Worm (Caenorhabditis elegans): Measurements from ENCODE around the gene srv-14.
A peak's percentile ranks its signal among the peaks of the same experiment; 100 is the strongest.
"Not testable (repeated sequence)": the region's sequence is repeated elsewhere in the genome, so short reads cannot be mapped to it uniquely, and the experiment has no call there.

srv-14 gene

DNA sequence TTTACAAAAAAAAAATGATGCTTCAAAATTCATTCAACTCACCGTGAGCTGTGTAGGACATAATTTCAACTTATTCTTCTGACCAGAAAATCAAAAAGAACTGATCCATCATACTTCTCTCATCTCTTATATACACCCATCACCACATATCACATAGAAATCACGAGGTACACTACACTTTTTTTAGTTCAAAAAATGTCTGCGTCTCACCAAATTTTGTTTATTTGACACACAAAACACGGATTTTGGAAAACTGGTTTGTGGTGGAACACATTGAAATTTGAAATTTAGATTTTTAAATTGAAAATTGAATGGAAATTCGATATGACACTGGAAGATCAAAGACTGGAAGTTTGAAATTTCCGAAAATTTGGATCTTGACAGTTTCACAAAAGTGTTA, 7.1 kb upstream of the srv-14 start, which contains the start of gene Y105C5B.5:
TSS of gene Y105C5B.5 (minus strand) at position 103 of the 400 bp plus-strand sequence.
- TF ChIP-seq K09A11.1 (tag; optimal IDR thresholded peaks at IDR 0.05; ENCODE audit: insufficient read depth): no peak
- TF ChIP-seq nfya-1 (tag; optimal IDR thresholded peaks at IDR 0.05): no peak
- no peak for TF ChIP-seq unc-3 (GFP tag; conservative IDR thresholded peaks at IDR 0.05)
- no peak for TF ChIP-seq unc-3 (tag; optimal IDR thresholded peaks at IDR 0.05)
- no peak for TF ChIP-seq madf-2 (tag; optimal IDR thresholded peaks at IDR 0.05)
- TF ChIP-seq ahr-1 (tag; optimal IDR thresholded peaks at IDR 0.05): no peak
- no peak for TF ChIP-seq T23F11.4 (GFP tag; optimal IDR thresholded peaks at IDR 0.05)
- no peak for TF ChIP-seq tbx-7 (tag; optimal IDR thresholded peaks at IDR 0.05)
- no peak for TF ChIP-seq dve-1 (tag; optimal IDR thresholded peaks at IDR 0.05)
- TF ChIP-seq ceh-2 (tag; optimal IDR thresholded peaks at IDR 0.05): no peak
- no peak for TF ChIP-seq rnt-1 (tag; optimal IDR thresholded peaks at IDR 0.05)

DNA sequence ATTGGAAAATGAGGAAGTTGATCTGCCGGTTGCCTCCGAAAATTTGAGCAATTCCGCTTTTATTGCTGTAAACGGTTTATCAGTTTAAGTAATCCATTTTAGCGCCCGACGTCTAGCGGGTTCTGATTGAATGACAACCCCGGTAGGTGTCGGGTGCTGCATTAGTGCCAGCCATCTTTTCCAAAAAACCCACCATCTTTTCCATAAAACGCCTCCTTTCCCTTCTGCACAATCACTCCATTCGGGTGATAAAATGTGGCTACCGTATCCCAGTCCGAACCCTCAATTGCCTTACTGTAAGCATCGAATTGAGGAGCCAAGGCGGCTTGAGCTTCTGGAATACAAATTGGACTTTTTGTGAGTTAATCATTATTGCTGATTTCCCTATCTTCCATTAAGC, 6.1 kb upstream of the srv-14 start:
- TF ChIP-seq elt-4 (tag; optimal IDR thresholded peaks at IDR 0.05) (no peak), ahr-1 (tag; optimal IDR thresholded peaks at IDR 0.05) (no peak), pha-4 (tag; optimal IDR thresholded peaks at IDR 0.05) (no peak), hlh-6 (tag; optimal IDR thresholded peaks at IDR 0.05) (no peak), dve-1 (tag; optimal IDR thresholded peaks at IDR 0.05) (no peak), gmeb-2 (tag; optimal IDR thresholded peaks at IDR 0.05) (no peak), nfya-1 (tag; optimal IDR thresholded peaks at IDR 0.05) (no peak), ceh-9 (tag; optimal IDR thresholded peaks at IDR 0.05) (no peak), nhr-232 (tag; optimal IDR thresholded peaks at IDR 0.05) (no peak), ref-2 (tag; optimal IDR thresholded peaks at IDR 0.05) (no peak), C38D4.7 (GFP tag; optimal IDR thresholded peaks at IDR 0.05) (no peak), C08G9.2 (tag; optimal IDR thresholded peaks at IDR 0.05) (no peak), ceh-14 (tag; optimal IDR thresholded peaks at IDR 0.05) (no peak), ceh-19 (GFP tag; optimal IDR thresholded peaks at IDR 0.05) (no peak), K09A11.1 (tag; optimal IDR thresholded peaks at IDR 0.05; ENCODE audit: insufficient read depth) (no peak), sox-2 (GFP tag; IDR thresholded peaks at IDR 0.05) (no peak), lin-11 (tag; optimal IDR thresholded peaks at IDR 0.05) (no peak), hlh-13 (GFP tag; optimal IDR thresholded peaks at IDR 0.05) (no peak), pat-9 (tag; optimal IDR thresholded peaks at IDR 0.05) (no peak)

DNA sequence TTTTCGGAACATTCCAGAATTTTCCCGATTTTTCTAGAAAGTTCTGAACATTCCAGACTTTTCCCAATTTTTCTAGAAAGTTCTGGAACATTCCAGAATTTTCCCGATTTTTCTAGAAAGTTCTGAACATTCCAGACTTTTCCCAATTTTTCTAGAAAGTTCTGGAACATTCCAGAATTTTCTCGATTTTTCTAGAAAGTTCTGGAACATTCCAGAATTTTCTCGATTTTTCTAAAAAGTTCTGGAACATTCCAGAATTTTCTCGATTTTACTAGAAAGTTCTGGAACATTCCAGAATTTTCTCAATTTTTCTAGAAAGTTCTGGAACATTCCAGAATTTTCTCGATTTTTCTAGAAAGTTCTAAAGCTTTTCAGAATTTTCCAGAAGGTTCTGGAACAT, 1.8 kb upstream of the srv-14 start:
- peak; percentile 59; the same call in 1 of the 2 replicates for TF ChIP-seq unc-3 (GFP tag; conservative IDR thresholded peaks at IDR 0.05)
- not testable (repeated sequence) for TF ChIP-seq unc-3 (tag; optimal IDR thresholded peaks at IDR 0.05)

DNA sequence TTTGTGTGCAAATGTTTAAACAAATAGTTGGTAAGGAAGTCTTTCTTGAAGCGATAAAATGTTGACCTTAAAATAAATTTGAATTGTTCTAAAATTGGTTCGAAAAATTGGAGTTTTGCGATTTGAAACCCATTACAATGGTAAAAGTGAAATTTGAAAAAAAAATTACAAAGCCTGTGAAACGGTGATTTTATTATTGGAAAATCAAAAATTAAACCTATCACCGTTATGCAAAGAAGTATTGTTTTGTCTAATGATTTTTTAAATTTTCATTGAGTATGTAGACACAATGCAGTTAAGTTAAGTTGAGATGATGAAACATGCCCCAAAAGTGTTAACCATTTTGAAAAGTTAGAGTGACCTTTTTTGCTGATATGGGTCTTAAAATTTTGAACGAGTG, 786 bp upstream of the srv-14 start:
- no peak for TF ChIP-seq pag-3 (tag; optimal IDR thresholded peaks at IDR 0.05; ENCODE audit: borderline replicate concordance)

DNA sequence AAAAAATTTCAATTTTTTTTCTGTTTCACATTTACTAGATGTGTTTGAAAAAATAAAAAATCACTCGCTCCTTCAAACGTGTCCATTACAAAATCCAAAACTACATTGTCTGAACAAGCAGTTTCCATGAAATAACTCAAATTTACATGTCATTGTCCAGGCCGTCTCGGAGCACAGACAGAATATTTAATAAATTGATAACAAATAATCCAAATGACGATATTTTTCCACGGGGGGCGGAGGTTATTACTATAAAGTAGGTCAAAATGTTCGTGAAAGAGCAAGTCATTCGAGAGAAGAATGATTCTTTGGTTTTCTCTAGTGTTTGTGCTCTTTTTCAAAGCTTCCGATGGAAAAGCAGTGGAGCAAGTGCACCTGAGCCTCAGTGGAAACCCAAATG, 10.1 kb downstream of the srv-14 start, which contains the start of gene Y105C5B.3:
TSS of gene Y105C5B.3 (plus strand) at position 301 of the 400 bp plus-strand sequence.
- no peak for TF ChIP-seq syd-9 (tag; optimal IDR thresholded peaks at IDR 0.05)
- TF ChIP-seq ceh-31 (tag; optimal IDR thresholded peaks at IDR 0.05): no peak
- TF ChIP-seq pros-1 (tag; optimal IDR thresholded peaks at IDR 0.05): no peak
- no peak for TF ChIP-seq unc-42 (tag; optimal IDR thresholded peaks at IDR 0.05)
- no peak for TF ChIP-seq ceh-6 (GFP tag; optimal IDR thresholded peaks at IDR 0.05)
- no peak for TF ChIP-seq ets-4 (tag; optimal IDR thresholded peaks at IDR 0.05)
- no peak for TF ChIP-seq fax-1 (tag; optimal IDR thresholded peaks at IDR 0.05)
- no peak for TF ChIP-seq ceh-9 (tag; optimal IDR thresholded peaks at IDR 0.05)
- no peak for TF ChIP-seq hlh-15 (tag; optimal IDR thresholded peaks at IDR 0.05)
- TF ChIP-seq hlh-8 (tag; optimal IDR thresholded peaks at IDR 0.05): no peak
- TF ChIP-seq ceh-24 (tag; optimal IDR thresholded peaks at IDR 0.05): no peak
- TF ChIP-seq odd-2 (tag; optimal IDR thresholded peaks at IDR 0.05): no peak
- no peak for TF ChIP-seq ceh-48 (tag; optimal IDR thresholded peaks at IDR 0.05)

All from whole organism, late embryonic.